Fruit fly (Drosophila melanogaster) whole organism, embryonic: Measurements from ENCODE around the gene Gr63a.
A peak's percentile ranks its signal among the peaks of the same experiment; 100 is the strongest.

Experiments
- Bgb ChIP-seq: fragments of 200-800 bp; sonication (Bioruptor generic); IDR thresholded peaks from 2 replicates; pipeline ENCODE4 v1.3.6; 2022; ENCODE audit warnings: missing biosample characterization, missing genetic modification characterization; ENCODE audit not compliant: partially characterized antibody
- CG10431 ChIP-seq: fragments of 200-800 bp; sonication (Bioruptor generic); optimal IDR thresholded peaks from 3 replicates; lab custom pipeline; 2018; ENCODE audit warnings: missing biosample characterization, mild to moderate bottlenecking, missing genetic modification characterization
- CG11504 ChIP-seq: fragments of 200-800 bp; sonication (Bioruptor generic); optimal IDR thresholded peaks from 3 replicates; lab custom pipeline; 2019; ENCODE audit warnings: missing biosample characterization, mild to moderate bottlenecking, missing genetic modification characterization, moderate library complexity
- CG12155 ChIP-seq: fragments of 200-800 bp; sonication (Bioruptor generic); optimal IDR thresholded peaks from 3 replicates; lab custom pipeline; 2016; ENCODE audit warnings: missing biosample characterization, missing genetic modification characterization
- CG16863 ChIP-seq: fragments of 200-800 bp; sonication (Bioruptor generic); optimal IDR thresholded peaks from 3 replicates; lab custom pipeline; 2016; ENCODE audit warnings: missing biosample characterization, missing genetic modification characterization
- CG18619 ChIP-seq: fragments of 200-800 bp; sonication (Bioruptor generic); optimal IDR thresholded peaks from 3 replicates; lab custom pipeline; 2017; ENCODE audit warnings: missing biosample characterization, mild to moderate bottlenecking, missing genetic modification characterization
- CG30403 ChIP-seq: fragments of 200-800 bp; sonication (Bioruptor generic); optimal IDR thresholded peaks from 3 replicates; lab custom pipeline; 2016; ENCODE audit warnings: missing biosample characterization, missing genetic modification characterization
- CG3163 ChIP-seq: fragments of 200-800 bp; sonication (Bioruptor generic); optimal IDR thresholded peaks from 3 replicates; lab custom pipeline; 2016; ENCODE audit warnings: missing biosample characterization, missing genetic modification characterization
- CG42726 ChIP-seq: fragments of 200-800 bp; sonication (Bioruptor generic); IDR thresholded peaks from 2 replicates; pipeline ENCODE4 v1.3.6; 2022; ENCODE audit warnings: missing biosample characterization, missing genetic modification characterization; ENCODE audit not compliant: partially characterized antibody
- CG4854 ChIP-seq: fragments of 200-800 bp; sonication (Bioruptor generic); optimal IDR thresholded peaks from 2 replicates; lab custom pipeline; 2016; ENCODE audit warnings: missing biosample characterization, missing genetic modification characterization, inconsistent platforms
- CG5180 ChIP-seq: fragments of 200-800 bp; sonication (Bioruptor generic); optimal IDR thresholded peaks from 3 replicates; lab custom pipeline; 2017; ENCODE audit warnings: missing biosample characterization, missing genetic modification characterization, mild to moderate bottlenecking, moderate library complexity, missing genetic modification reagents
- CG7786 ChIP-seq: fragments of 200-800 bp; sonication (Bioruptor generic); optimal IDR thresholded peaks from 2 replicates; lab custom pipeline; 2016; ENCODE audit warnings: missing biosample characterization, missing genetic modification characterization
- CG7987 ChIP-seq: fragments of 200-800 bp; sonication (Bioruptor generic); optimal IDR thresholded peaks from 2 replicates; lab custom pipeline; 2018; ENCODE audit warnings: missing biosample characterization, mild to moderate bottlenecking, missing genetic modification characterization, moderate library complexity
- CG9932 ChIP-seq: fragments of 200-800 bp; sonication (Bioruptor generic); IDR thresholded peaks from 2 replicates; pipeline ENCODE4 v1.3.6; 2022; ENCODE audit warnings: missing biosample characterization, missing genetic modification characterization
- D19B ChIP-seq: fragments of 200-800 bp; sonication (Bioruptor generic); optimal IDR thresholded peaks from 2 replicates; lab custom pipeline; 2017; ENCODE audit warnings: missing biosample characterization, mild to moderate bottlenecking, missing genetic modification characterization
- E2f2 ChIP-seq: fragments of 200-800 bp; sonication (Bioruptor generic); IDR thresholded peaks from 2 replicates; pipeline ENCODE4 v1.3.6; 2022; ENCODE audit warnings: missing biosample characterization, missing genetic modification characterization
- HHEX ChIP-seq: fragments of 200-800 bp; sonication (Bioruptor generic); optimal IDR thresholded peaks from 3 replicates; lab custom pipeline; 2017; ENCODE audit warnings: missing biosample characterization, mild to moderate bottlenecking, missing genetic modification characterization, missing genetic modification reagents
- HLHmδ ChIP-seq: fragments of 200-800 bp; sonication (Bioruptor generic); optimal IDR thresholded peaks from 2 replicates; lab custom pipeline; 2018; ENCODE audit warnings: missing biosample characterization, mild to moderate bottlenecking, missing genetic modification characterization, moderate library complexity
- HmgZ ChIP-seq: fragments of 200-800 bp; sonication (Bioruptor generic); optimal IDR thresholded peaks from 2 replicates; lab custom pipeline; 2018; ENCODE audit warnings: missing biosample characterization, mild to moderate bottlenecking, missing genetic modification characterization
- Jarid2 ChIP-seq: fragments of 200-800 bp; sonication (Bioruptor generic); optimal IDR thresholded peaks from 3 replicates; lab custom pipeline; 2017; ENCODE audit warnings: mild to moderate bottlenecking, missing biosample characterization, missing genetic modification reagents, missing genetic modification characterization
- Oli ChIP-seq: fragments of 200-800 bp; sonication (Bioruptor generic); optimal IDR thresholded peaks from 2 replicates; lab custom pipeline; 2018; ENCODE audit warnings: missing biosample characterization, mild to moderate bottlenecking, missing genetic modification characterization, moderate library complexity
- Opbp ChIP-seq: fragments of 200-800 bp; sonication (Bioruptor generic); IDR thresholded peaks from 3 replicates; pipeline ENCODE4 v1.3.6; 2022; ENCODE audit warnings: missing biosample characterization, missing genetic modification characterization; ENCODE audit not compliant: partially characterized antibody
- Trl ChIP-seq, 3 experiments: fragments of >200 bp in 2 of 3; fragments of 200-800 bp in 1 of 3; sonication (Bioruptor generic) in 1 of 3; optimal IDR thresholded peaks; 2 replicates in 1 of 3; 3 replicates in 2 of 3; lab custom pipeline; 2016 to 2017; ENCODE audit warnings: missing biosample characterization in 1 of 3, missing genetic modification characterization in 1 of 3
- Xbp1 ChIP-seq: fragments of 200-800 bp; sonication (Bioruptor generic); optimal IDR thresholded peaks from 3 replicates; lab custom pipeline; 2016; ENCODE audit warnings: missing biosample characterization, mild to moderate bottlenecking, missing genetic modification characterization
- YL-1 ChIP-seq: fragments of 200-800 bp; sonication (Bioruptor generic); optimal IDR thresholded peaks from 3 replicates; lab custom pipeline; 2017; ENCODE audit warnings: missing biosample characterization, mild to moderate bottlenecking, missing genetic modification characterization
- abd-A ChIP-seq: fragments of 200-800 bp; sonication (Bioruptor generic); optimal IDR thresholded peaks from 3 replicates; lab custom pipeline; 2019; ENCODE audit warnings: missing biosample characterization, mild to moderate bottlenecking, missing genetic modification characterization, moderate library complexity
- ase ChIP-seq: fragments of 200-800 bp; sonication (Bioruptor generic); IDR thresholded peaks from 3 replicates; pipeline ENCODE4 v1.3.6; 2022; ENCODE audit warnings: missing biosample characterization, missing genetic modification characterization
- ato ChIP-seq: fragments of 200-800 bp; sonication (Bioruptor generic); IDR thresholded peaks from 2 replicates; pipeline ENCODE4 v1.3.6; 2022; ENCODE audit warnings: missing biosample characterization, missing genetic modification characterization; ENCODE audit not compliant: partially characterized antibody
- cg ChIP-seq: fragments of 200-800 bp; sonication (Bioruptor generic); optimal IDR thresholded peaks from 3 replicates; lab custom pipeline; 2019; ENCODE audit warnings: missing biosample characterization, mild to moderate bottlenecking, missing genetic modification characterization, moderate library complexity
- crol ChIP-seq: fragments of 200-800 bp; sonication (Bioruptor generic); IDR thresholded peaks from 2 replicates; pipeline ENCODE4 v1.3.6; 2022; ENCODE audit warnings: missing biosample characterization, missing genetic modification characterization
- ftz-f1 ChIP-seq: fragments of 200-800 bp; sonication (Bioruptor generic); optimal IDR thresholded peaks from 2 replicates; lab custom pipeline; 2016; ENCODE audit warnings: missing biosample characterization, missing genetic modification characterization
- gce ChIP-seq: fragments of 200-800 bp; sonication (Bioruptor generic); IDR thresholded peaks from 3 replicates; pipeline ENCODE4 v1.3.6; 2022; ENCODE audit warnings: missing biosample characterization, missing genetic modification characterization
- gcm ChIP-seq: fragments of 200-800 bp; sonication (Bioruptor generic); optimal IDR thresholded peaks from 2 replicates; lab custom pipeline; 2019; ENCODE audit warnings: missing biosample characterization, mild to moderate bottlenecking, missing genetic modification characterization, moderate library complexity
- gsb ChIP-seq: fragments of 200-800 bp; sonication (Bioruptor generic); IDR thresholded peaks from 2 replicates; pipeline ENCODE4 v1.3.6; 2022; ENCODE audit warnings: missing biosample characterization, missing genetic modification characterization
- jigr1 ChIP-seq: fragments of 200-800 bp; sonication (Bioruptor generic); IDR thresholded peaks from 3 replicates; pipeline ENCODE4 v1.3.6; 2022; ENCODE audit warnings: missing biosample characterization, missing genetic modification characterization
- klu ChIP-seq: fragments of 200-800 bp; sonication (Bioruptor generic); IDR thresholded peaks from 2 replicates; pipeline ENCODE4 v1.3.6; 2022; ENCODE audit warnings: missing biosample characterization, missing genetic modification characterization
- kni ChIP-seq: fragments of 200-800 bp; sonication (Bioruptor generic); optimal IDR thresholded peaks from 3 replicates; lab custom pipeline; 2017; ENCODE audit warnings: mild to moderate bottlenecking, missing biosample characterization, missing genetic modification reagents, missing genetic modification characterization
- mld ChIP-seq: fragments of 200-800 bp; sonication (Bioruptor generic); IDR thresholded peaks from 3 replicates; pipeline ENCODE4 v1.3.6; 2022; ENCODE audit warnings: missing biosample characterization, missing genetic modification characterization; ENCODE audit not compliant: partially characterized antibody
- otp ChIP-seq: fragments of 200-800 bp; sonication (Bioruptor generic); IDR thresholded peaks from 3 replicates; pipeline ENCODE4, ENCODE4 v1.3.6; 2022; ENCODE audit warnings: missing biosample characterization, missing genetic modification characterization
- pros ChIP-seq: fragments of 200-800 bp; sonication (Bioruptor generic); optimal IDR thresholded peaks from 3 replicates; lab custom pipeline; 2019; ENCODE audit warnings: missing biosample characterization, mild to moderate bottlenecking, missing genetic modification characterization, moderate library complexity
- shn ChIP-seq: fragments of 200-800 bp; sonication (Bioruptor generic); optimal IDR thresholded peaks from 3 replicates; lab custom pipeline; 2016; ENCODE audit warnings: missing biosample characterization, missing genetic modification characterization
- sisA ChIP-seq: fragments of 200-800 bp; sonication (Bioruptor generic); IDR thresholded peaks from 2 replicates; pipeline ENCODE4 v1.3.6; 2022; ENCODE audit warnings: missing biosample characterization, missing genetic modification characterization
- sna ChIP-seq: fragments of 200-800 bp; sonication (Bioruptor generic); IDR thresholded peaks from 2 replicates; pipeline ENCODE4 v1.3.6; 2022; ENCODE audit warnings: missing biosample characterization, missing genetic modification characterization; ENCODE audit not compliant: partially characterized antibody
- ssp ChIP-seq: fragments of 200-800 bp; sonication (Bioruptor generic); IDR thresholded peaks from 2 replicates; pipeline ENCODE4 v1.3.6; 2022; ENCODE audit warnings: missing biosample characterization, missing genetic modification characterization
- tin ChIP-seq: fragments of 200-800 bp; sonication (Bioruptor generic); optimal IDR thresholded peaks from 3 replicates; lab custom pipeline; 2016; ENCODE audit warnings: missing biosample characterization, missing genetic modification characterization
- tll ChIP-seq, 2 experiments: fragments of 200-800 bp in 1 of 2; fragments of >200 bp in 1 of 2; sonication (Bioruptor generic) in 1 of 2; optimal IDR thresholded peaks; 2 replicates each; lab custom pipeline; 2017 to 2019; ENCODE audit warnings: missing biosample characterization in 2 of 2, missing genetic modification characterization in 2 of 2, mild to moderate bottlenecking in 1 of 2, moderate library complexity in 1 of 2
- twi ChIP-seq: fragments of 200-800 bp; optimal IDR thresholded peaks from 2 replicates; lab custom pipeline; 2019; ENCODE audit warnings: missing biosample characterization, mild to moderate bottlenecking, missing genetic modification characterization, moderate library complexity
- wor ChIP-seq: fragments of 200-800 bp; sonication (Bioruptor generic); IDR thresholded peaks from 2 replicates; pipeline ENCODE4 v1.3.6; 2022; ENCODE audit warnings: missing biosample characterization, missing genetic modification characterization

The Gr63a gene

dm6 chr3L:3845815-3846375, 50.5 kb downstream of the Gr63a start, which contains the start of gene Awh (continued):
- TF ChIP-seq mld = no peak
- peak; percentile 31; the same call in 1 of the 3 replicates for TF ChIP-seq gce (GFP tag; lab: Robert Waterston, UW)
- no peak for TF ChIP-seq CG18619 (GFP tag; lab: Kevin White, UChicago)
- no peak for TF ChIP-seq jigr1 (GFP tag; lab: Robert Waterston, UW)
- peak; percentile 63 for TF ChIP-seq cg
- peak in 1 of 2 experiments; percentile 8 for TF ChIP-seq Trl (optimal IDR thresholded peaks at IDR 0.05; lab: Kevin White, UChicago)
- TF ChIP-seq Trl (GFP tag; optimal IDR thresholded peaks at IDR 0.05; lab: Kevin White, UChicago) = no peak
- no peak for TF ChIP-seq HHEX
- peak; percentile 54 for TF ChIP-seq gcm
- TF ChIP-seq kni (GFP tag; lab: Kevin White, UChicago) = peak; percentile 49
- TF ChIP-seq Xbp1 (GFP tag; lab: Kevin White, UChicago) = no peak
- no peak for TF ChIP-seq gsb
- no peak for TF ChIP-seq YL-1 (GFP tag; lab: Kevin White, UChicago)
- TF ChIP-seq E2f2 = peak; percentile 18; the same call in 1 of the 2 replicates
- TF ChIP-seq tll (GFP tag; optimal IDR thresholded peaks at IDR 0.05; lab: Kevin White, UChicago) = peak in 1 of 2 experiments; percentile 5
- TF ChIP-seq Oli (tag; lab: Kevin White, UChicago) = peak; percentile 40
- TF ChIP-seq ftz-f1 (GFP tag; lab: Kevin White, UChicago) = peak; percentile 38
- TF ChIP-seq twi (tag; lab: Kevin White, UChicago) = peak; percentile 89
- TF ChIP-seq ato (GFP tag; lab: Robert Waterston, UW) = 0 out of 2 replicates have a peak, but pooled peaks have one; percentile 15
- TF ChIP-seq CG7786 = no peak
- no peak for TF ChIP-seq CG4854 (GFP tag; lab: Kevin White, UChicago)
- TF ChIP-seq CG16863 (GFP tag; lab: Kevin White, UChicago) = no peak
- peak; percentile 78 for TF ChIP-seq CG5180 (GFP tag; lab: Kevin White, UChicago)
- peak; percentile 62; the same call in 2 of the 3 replicates for TF ChIP-seq Opbp (GFP tag; lab: Robert Waterston, UW)
- TF ChIP-seq Bgb (GFP tag; lab: Robert Waterston, UW) = peak; percentile 82; the same call in 1 of the 2 replicates
- TF ChIP-seq ssp = no peak
- peak; percentile 27 for TF ChIP-seq abd-A (tag; lab: Kevin White, UChicago)
- TF ChIP-seq CG30403 (GFP tag; lab: Kevin White, UChicago) = no peak
- no peak for TF ChIP-seq D19B (GFP tag; lab: Kevin White, UChicago)
- no peak for TF ChIP-seq HmgZ (tag; lab: Kevin White, UChicago)
- TF ChIP-seq CG10431 (GFP tag; lab: Kevin White, UChicago) = no peak
- TF ChIP-seq CG12155 (GFP tag; lab: Kevin White, UChicago) = no peak
- TF ChIP-seq pros (GFP tag; lab: Kevin White, UChicago) = peak; percentile 50
- no peak for TF ChIP-seq shn (GFP tag; lab: Kevin White, UChicago)
- TF ChIP-seq tin (GFP tag; lab: Kevin White, UChicago) = no peak
- TF ChIP-seq CG9932 (GFP tag; lab: Robert Waterston, UW) = 0 out of 2 replicates have a peak, but pooled peaks have one; percentile 23
- peak; percentile 39; the same call in 1 of the 3 replicates for TF ChIP-seq otp (GFP tag; lab: Robert Waterston, UW)
- no peak for TF ChIP-seq ase
- no peak for TF ChIP-seq wor
- TF ChIP-seq CG42726 (GFP tag; lab: Robert Waterston, UW) = no peak
- TF ChIP-seq klu (GFP tag; lab: Robert Waterston, UW) = no peak
- peak; percentile 92 for TF ChIP-seq Jarid2 (GFP tag; lab: Kevin White, UChicago)
- TF ChIP-seq CG3163 (GFP tag; lab: Kevin White, UChicago) = no peak
- TF ChIP-seq sisA = no peak
- peak; percentile 1 for TF ChIP-seq CG11504 (tag; lab: Kevin White, UChicago)
- TF ChIP-seq sna (GFP tag; lab: Robert Waterston, UW) = peak; percentile 50
- peak; percentile 97 for TF ChIP-seq HLHmδ (GFP tag; lab: Kevin White, UChicago)
- TF ChIP-seq CG7987 (GFP tag; lab: Kevin White, UChicago) = no peak
- peak; percentile 36 for TF ChIP-seq crol (GFP tag; lab: Robert Waterston, UW)
